Fruit fly (Drosophila melanogaster) whole organism, embryonic: Measurements from ENCODE around the gene CG12990.

Experiments
- Atf3 ChIP-seq: fragments of 200-800 bp; sonication (Bioruptor generic); optimal IDR thresholded peaks from 3 replicates; lab custom pipeline; 2016; ENCODE audit warnings: missing biosample characterization, missing genetic modification characterization
- CG7839 ChIP-seq: fragments of 200-800 bp; sonication (Bioruptor generic); optimal IDR thresholded peaks from 3 replicates; lab custom pipeline; 2018; ENCODE audit warnings: missing biosample characterization, mild to moderate bottlenecking, missing genetic modification characterization, moderate library complexity
- MTF-1 ChIP-seq: fragments of 200-800 bp; sonication (Bioruptor generic); optimal IDR thresholded peaks from 2 replicates; lab custom pipeline; 2018; ENCODE audit warnings: missing biosample characterization, mild to moderate bottlenecking, missing genetic modification characterization, borderline replicate concordance
- disco-r ChIP-seq: fragments of 200-800 bp; sonication (Bioruptor generic); optimal IDR thresholded peaks from 2 replicates; lab custom pipeline; 2016; ENCODE audit warnings: missing biosample characterization, missing genetic modification characterization
- ems ChIP-seq: fragments of 200-800 bp; sonication (Bioruptor generic); optimal IDR thresholded peaks from 3 replicates; lab custom pipeline; 2016; ENCODE audit warnings: missing biosample characterization, missing genetic modification characterization

DNA sequence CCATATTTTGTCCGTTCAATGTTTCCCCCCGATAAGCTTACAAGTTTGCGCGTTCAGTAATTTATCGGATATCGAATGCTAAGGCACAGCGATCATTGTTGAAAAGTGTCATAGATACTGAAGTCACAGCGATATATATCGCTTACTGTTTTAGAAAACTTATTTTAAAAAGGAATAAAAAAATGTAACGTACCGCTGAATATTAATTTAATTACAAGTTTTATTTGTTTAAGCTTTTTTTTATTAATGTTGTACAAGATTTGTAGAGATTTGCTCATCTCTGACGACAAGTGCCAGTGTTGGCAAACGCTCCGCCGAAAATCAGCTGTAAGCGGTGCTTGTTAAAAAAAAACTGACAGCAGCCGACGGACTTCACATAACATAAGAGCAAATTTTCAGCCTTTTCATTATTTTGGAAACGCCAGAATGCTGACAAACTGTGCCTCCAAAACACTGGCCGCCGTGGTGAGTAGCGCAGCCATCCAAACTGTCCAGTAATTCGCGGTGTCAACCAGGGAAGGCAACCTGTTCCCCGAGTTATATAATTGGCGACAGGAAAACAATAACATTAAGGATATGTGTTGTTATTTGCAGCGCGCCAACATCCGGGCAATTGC is 39.6 kb downstream of the CG12990 start, which contains the start of the genes corolla and ND-24:
- TF ChIP-seq Atf3 (GFP tag; lab: Kevin White, UChicago) (peak; percentile 72), MTF-1 (GFP tag; lab: Kevin White, UChicago) (no peak), ems (GFP tag; lab: Kevin White, UChicago) (peak; percentile 83), disco-r (GFP tag; lab: Kevin White, UChicago) (peak; percentile 73), CG7839 (tag; lab: Kevin White, UChicago) (no peak)
